Fruit fly (Drosophila melanogaster): ENCODE results near the gene ema.
A peak's percentile ranks its signal among the peaks of the same experiment; 100 is the strongest.

ema gene

dm6 chr3R:16454192-16454591, 12.7 kb upstream of the ema start, which contains the start of gene CG10405:
Gene CG10405 (plus strand): TSS chr3R:16454492.
- TF ChIP-seq CG8478 (optimal IDR thresholded peaks at IDR 0.05) = no peak
- TF ChIP-seq psq (optimal IDR thresholded peaks at IDR 0.05) = no peak
- TF ChIP-seq pan (optimal IDR thresholded peaks at IDR 0.05) = no peak
- no peak for TF ChIP-seq usp (GFP tag; optimal IDR thresholded peaks at IDR 0.05)
- no peak for TF ChIP-seq EcR (GFP tag; optimal IDR thresholded peaks at IDR 0.05)
- no peak for TF ChIP-seq Dll (optimal IDR thresholded peaks at IDR 0.05)

- TF ChIP-seq psq (optimal IDR thresholded peaks at IDR 0.05) (no peak), pan (optimal IDR thresholded peaks at IDR 0.05) (no peak), Dll (optimal IDR thresholded peaks at IDR 0.05) (no peak), EcR (GFP tag; optimal IDR thresholded peaks at IDR 0.05) (no peak), CG8478 (optimal IDR thresholded peaks at IDR 0.05) (no peak), usp (GFP tag; optimal IDR thresholded peaks at IDR 0.05) (no peak)
Observed at dm6 chr3R:16453597-16453996, 12.1 kb upstream of the ema start, which contains the start of gene Pak3. Gene Pak3 (minus strand): TSS chr3R:16453821.

- TF ChIP-seq CG8478 (optimal IDR thresholded peaks at IDR 0.05) = peak; percentile 53
- TF ChIP-seq usp (GFP tag; optimal IDR thresholded peaks at IDR 0.05) = no peak
Observed at dm6 chr3R:16452954-16453587, 11.6 kb upstream of the ema start.

dm6 chr3R:16449187-16449973, 7.9 kb upstream of the ema start:
- TF ChIP-seq EcR (GFP tag; optimal IDR thresholded peaks at IDR 0.05) = peak in 1 of 2 experiments; percentile 34
- TF ChIP-seq usp (GFP tag; optimal IDR thresholded peaks at IDR 0.05) = no peak

dm6 chr3R:16448378-16449134, 7.1 kb upstream of the ema start:
- TF ChIP-seq psq (optimal IDR thresholded peaks at IDR 0.05) = no peak

- TF ChIP-seq pan (optimal IDR thresholded peaks at IDR 0.05) (no peak), EcR (GFP tag; optimal IDR thresholded peaks at IDR 0.05) (no peak), usp (GFP tag; optimal IDR thresholded peaks at IDR 0.05) (no peak), psq (optimal IDR thresholded peaks at IDR 0.05) (no peak), Dll (optimal IDR thresholded peaks at IDR 0.05) (no peak), CG8478 (optimal IDR thresholded peaks at IDR 0.05) (no peak)
Observed at dm6 chr3R:16447448-16448045, 6.1 kb upstream of the ema start.

- TF ChIP-seq CG8478 (optimal IDR thresholded peaks at IDR 0.05) (no peak), usp (GFP tag; optimal IDR thresholded peaks at IDR 0.05) (no peak), EcR (GFP tag; optimal IDR thresholded peaks at IDR 0.05) (no peak), psq (optimal IDR thresholded peaks at IDR 0.05) (no peak), pan (optimal IDR thresholded peaks at IDR 0.05) (no peak), Dll (optimal IDR thresholded peaks at IDR 0.05) (no peak)
Observed at dm6 chr3R:16446836-16447235, 5.4 kb upstream of the ema start.

- TF ChIP-seq pan (optimal IDR thresholded peaks at IDR 0.05) = no peak
Observed at dm6 chr3R:16442937-16443336, 1.5 kb upstream of the ema start, which contains the start of the genes Ttc1 and CG14882. Gene Ttc1 (minus strand): TSS chr3R:16443007. Gene CG14882 (plus strand): TSS chr3R:16443207.

dm6 chr3R:16436374-16437037, 5.0 kb downstream of the ema start, which contains the start of gene mRpS33:
Gene mRpS33 (minus strand): TSS chr3R:16436597.
- TF ChIP-seq psq (optimal IDR thresholded peaks at IDR 0.05) = no peak
- no peak for TF ChIP-seq usp (GFP tag; optimal IDR thresholded peaks at IDR 0.05)
- TF ChIP-seq EcR (GFP tag; optimal IDR thresholded peaks at IDR 0.05) = no peak
- no peak for TF ChIP-seq Dll (optimal IDR thresholded peaks at IDR 0.05)
- no peak for TF ChIP-seq pan (optimal IDR thresholded peaks at IDR 0.05)
- TF ChIP-seq CG8478 (optimal IDR thresholded peaks at IDR 0.05) = no peak

- TF ChIP-seq psq (optimal IDR thresholded peaks at IDR 0.05) (no peak), pan (optimal IDR thresholded peaks at IDR 0.05) (no peak), EcR (GFP tag; optimal IDR thresholded peaks at IDR 0.05) (no peak), CG8478 (optimal IDR thresholded peaks at IDR 0.05) (no peak), usp (GFP tag; optimal IDR thresholded peaks at IDR 0.05) (no peak), Dll (optimal IDR thresholded peaks at IDR 0.05) (no peak)
Observed at dm6 chr3R:16434599-16434998, 6.9 kb downstream of the ema start, which contains the start of gene CG14881. Gene CG14881 (plus strand): TSS chr3R:16434899.

- TF ChIP-seq Dll (optimal IDR thresholded peaks at IDR 0.05) (no peak), psq (optimal IDR thresholded peaks at IDR 0.05) (no peak), usp (GFP tag; optimal IDR thresholded peaks at IDR 0.05) (no peak), CG8478 (optimal IDR thresholded peaks at IDR 0.05) (no peak), pan (optimal IDR thresholded peaks at IDR 0.05) (no peak), EcR (GFP tag; optimal IDR thresholded peaks at IDR 0.05) (no peak)
Observed at dm6 chr3R:16432665-16433065, 8.8 kb downstream of the ema start, which contains the start of gene Fntb. Gene Fntb (plus strand): TSS chr3R:16432998.

All from whole organism.